Worm (Caenorhabditis elegans) whole organism, L2 larva: Measurements from ENCODE around the gene fbxb-62.

ENCODE experiments used
- elt-1 ChIP-seq: fragments of 150-350 bp; optimal IDR thresholded peaks from 2 replicates; lab custom pipeline; 2014; ENCODE audit warnings: missing biosample characterization, missing genetic modification characterization
- nhr-77 ChIP-seq: fragments of 150-350 bp; optimal IDR thresholded peaks from 2 replicates; lab custom pipeline; 2014; ENCODE audit warnings: missing biosample characterization, missing genetic modification characterization
- peb-1 ChIP-seq: fragments of 150-350 bp; optimal IDR thresholded peaks from 2 replicates; lab custom pipeline; 2014; ENCODE audit warnings: missing biosample characterization, missing genetic modification characterization
- skn-1 ChIP-seq: sonication (generic microtip); optimal IDR thresholded peaks from 2 replicates; lab custom pipeline; 2017; ENCODE audit warnings: missing biosample characterization, missing genetic modification characterization
- sma-9 ChIP-seq, 2 experiments: fragments of 150-350 bp in 1 of 2; sonication (generic microtip) in 1 of 2; optimal IDR thresholded peaks; 2 replicates each; lab custom pipeline; 2014 to 2016; ENCODE audit warnings: missing genetic modification characterization in 2 of 2, mild to moderate bottlenecking in 1 of 2, missing biosample characterization in 1 of 2, missing compliant biosample characterization in 1 of 2, missing genetic modification reagents in 1 of 2, moderate library complexity in 1 of 2
- unc-62 ChIP-seq: fragments of 150-350 bp; optimal IDR thresholded peaks from 2 replicates; lab custom pipeline; 2014; ENCODE audit warnings: missing biosample characterization, missing genetic modification reagents, missing genetic modification characterization
- ztf-4 ChIP-seq: fragments of 150-350 bp; optimal IDR thresholded peaks from 2 replicates; lab custom pipeline; 2014; ENCODE audit warnings: missing biosample characterization, missing genetic modification characterization

ce11 chrV:19276354-19276753 lies 25.5 kb downstream of the fbxb-62 start:
- no peak for TF ChIP-seq ztf-4 (tag; lab: Kevin White, UChicago)
- no peak for TF ChIP-seq nhr-77 (tag; lab: Kevin White, UChicago)
- TF ChIP-seq sma-9 (GFP tag; optimal IDR thresholded peaks at IDR 0.05; lab: Kevin White, UChicago): no peak
- TF ChIP-seq sma-9 (tag; optimal IDR thresholded peaks at IDR 0.05; lab: Kevin White, UChicago): no peak
- no peak for TF ChIP-seq skn-1 (tag; lab: Kevin White, UChicago)
- TF ChIP-seq elt-1 (tag; lab: Kevin White, UChicago): no peak
- no peak for TF ChIP-seq peb-1
- TF ChIP-seq unc-62: no peak
